Fruit fly (Drosophila melanogaster): Measurements from ENCODE around the gene CG13887.

dm6 chr3L:807456-807855 lies 30.2 kb upstream of the CG13887 start:
- TF ChIP-seq CG16779 (tag; optimal IDR thresholded peaks at IDR 0.05) (no peak), Hr4 (GFP tag; optimal IDR thresholded peaks at IDR 0.05) (peak; percentile 48), lz (GFP tag; optimal IDR thresholded peaks at IDR 0.05) (no peak), topi (GFP tag; optimal IDR thresholded peaks at IDR 0.05) (peak; percentile 22), Ets96B (tag; optimal IDR thresholded peaks at IDR 0.05) (peak; percentile 57), Sox102F (GFP tag; optimal IDR thresholded peaks at IDR 0.05) (no peak), Gug (GFP tag; IDR thresholded peaks at IDR 0.05) (no peak), vri (GFP tag; optimal IDR thresholded peaks at IDR 0.05) (no peak), ss (GFP tag; optimal IDR thresholded peaks at IDR 0.05) (no peak), acj6 (GFP tag; optimal IDR thresholded peaks at IDR 0.05) (no peak), spab (GFP tag; optimal IDR thresholded peaks at IDR 0.05) (peak; percentile 18), Sox14 (GFP tag; optimal IDR thresholded peaks at IDR 0.05) (no peak), Hr38 (GFP tag; optimal IDR thresholded peaks at IDR 0.05) (no peak), CG10669 (GFP tag; optimal IDR thresholded peaks at IDR 0.05) (peak; percentile 14)
